Worm (Caenorhabditis elegans): ENCODE results near the gene str-121.

The str-121 gene

ce11 chrV:284808-285207 lies 30.3 kb upstream of the str-121 start:
- TF ChIP-seq hlh-1 (tag; optimal IDR thresholded peaks at IDR 0.05) (peak; percentile 84), mls-2 (tag; optimal IDR thresholded peaks at IDR 0.05) (no peak), unc-62 (GFP tag; optimal IDR thresholded peaks at IDR 0.05) (peak; percentile 10), mab-5 (tag; optimal IDR thresholded peaks at IDR 0.05) (no peak), unc-120 (tag; optimal IDR thresholded peaks at IDR 0.05; ENCODE audit: poor library complexity, severe bottlenecking) (peak; percentile 71)

ce11 chrV:283953-284352 lies 29.5 kb upstream of the str-121 start:
- TF ChIP-seq lin-13 (tag; optimal IDR thresholded peaks at IDR 0.05) (no peak), mep-1 (tag; optimal IDR thresholded peaks at IDR 0.05) (no peak), tbx-8 (GFP tag; optimal IDR thresholded peaks at IDR 0.05) (no peak)

ce11 chrV:281616-282015 lies 27.1 kb upstream of the str-121 start, which contains the start of gene npr-5:
TSS of gene npr-5 (minus strand) at chrV:281716.
- TF ChIP-seq mep-1 (tag; optimal IDR thresholded peaks at IDR 0.05) (no peak), lin-13 (tag; optimal IDR thresholded peaks at IDR 0.05) (no peak), ham-2 (GFP tag; optimal IDR thresholded peaks at IDR 0.05) (no peak), flh-1 (GFP tag; optimal IDR thresholded peaks at IDR 0.05) (no peak), tbx-8 (GFP tag; optimal IDR thresholded peaks at IDR 0.05) (no peak), mab-5 (tag; optimal IDR thresholded peaks at IDR 0.05) (no peak), ceh-43 (GFP tag; optimal IDR thresholded peaks at IDR 0.05) (no peak), drap-1 (GFP tag; optimal IDR thresholded peaks at IDR 0.05) (no peak), bed-3 (GFP tag; optimal IDR thresholded peaks at IDR 0.05) (no peak), nhr-12 (tag; optimal IDR thresholded peaks at IDR 0.05) (no peak), pha-4 (tag; optimal IDR thresholded peaks at IDR 0.05) (no peak), unc-120 (tag; optimal IDR thresholded peaks at IDR 0.05; ENCODE audit: poor library complexity, severe bottlenecking) (no peak), ztf-11 (tag; optimal IDR thresholded peaks at IDR 0.05) (no peak)

- TF ChIP-seq ceh-83 (GFP tag; optimal IDR thresholded peaks at IDR 0.05) (no peak), unc-120 (tag; optimal IDR thresholded peaks at IDR 0.05; ENCODE audit: poor library complexity, severe bottlenecking) (peak; percentile 14), elt-3 (tag; optimal IDR thresholded peaks at IDR 0.05) (no peak), unc-62 (GFP tag; optimal IDR thresholded peaks at IDR 0.05) (peak; percentile 97), hlh-1 (tag; optimal IDR thresholded peaks at IDR 0.05) (peak; percentile 41), ztf-11 (tag; optimal IDR thresholded peaks at IDR 0.05) (no peak)
Measured at ce11 chrV:281111-281510, 26.6 kb upstream of the str-121 start.

ce11 chrV:272837-273236 lies 18.3 kb upstream of the str-121 start, which contains the start of gene nlp-70:
TSS of gene nlp-70 (minus strand) at chrV:272937.
- TF ChIP-seq unc-39 (tag; optimal IDR thresholded peaks at IDR 0.05), result no peak
- TF ChIP-seq snpc-4 (tag; optimal IDR thresholded peaks at IDR 0.05), result no peak
- no peak for TF ChIP-seq unc-120 (tag; optimal IDR thresholded peaks at IDR 0.05; ENCODE audit: poor library complexity, severe bottlenecking)
- no peak for TF ChIP-seq tbx-8 (GFP tag; optimal IDR thresholded peaks at IDR 0.05)
- TF ChIP-seq zip-8 (tag; optimal IDR thresholded peaks at IDR 0.05), result no peak
- TF ChIP-seq ztf-11 (tag; optimal IDR thresholded peaks at IDR 0.05), result no peak
- no peak for TF ChIP-seq drap-1 (GFP tag; optimal IDR thresholded peaks at IDR 0.05)
- no peak for TF ChIP-seq elt-1 (tag; optimal IDR thresholded peaks at IDR 0.05; ENCODE audit: borderline replicate concordance, insufficient read depth)
- no peak for TF ChIP-seq cnd-1 (tag; optimal IDR thresholded peaks at IDR 0.05)
- no peak for TF ChIP-seq nhr-76 (tag; optimal IDR thresholded peaks at IDR 0.05)
- no peak for TF ChIP-seq nhr-12 (tag; optimal IDR thresholded peaks at IDR 0.05)

ce11 chrV:268007-268406 lies 13.5 kb upstream of the str-121 start, which contains the start of gene lgc-26:
TSS of gene lgc-26 (plus strand) at chrV:268307.
- TF ChIP-seq lin-13 (tag; optimal IDR thresholded peaks at IDR 0.05) (no peak), pha-4 (tag; optimal IDR thresholded peaks at IDR 0.05) (no peak), cnd-1 (tag; optimal IDR thresholded peaks at IDR 0.05) (no peak), ceh-83 (GFP tag; optimal IDR thresholded peaks at IDR 0.05) (no peak), mls-2 (tag; optimal IDR thresholded peaks at IDR 0.05) (no peak), unc-39 (tag; optimal IDR thresholded peaks at IDR 0.05) (no peak), sptf-1 (tag; optimal IDR thresholded peaks at IDR 0.05) (no peak), lin-32 (GFP tag; optimal IDR thresholded peaks at IDR 0.05) (no peak)

All from whole organism, mixed stage, embryonic.